Fruit fly (Drosophila melanogaster): ENCODE data around the gene RagA-B.
A peak's percentile ranks its signal among the peaks of the same experiment; 100 is the strongest.

dm6 chr3R:8978768-8979167, 5.3 kb downstream of the RagA-B start:
- no peak for TF ChIP-seq cwo (GFP tag; optimal IDR thresholded peaks at IDR 0.05)
- TF ChIP-seq nerfin-2 (GFP tag; IDR thresholded peaks at IDR 0.05; ENCODE audit: partially characterized antibody), result no peak
- peak; percentile 22; the same call in 1 of the 2 replicates for TF ChIP-seq CG1024 (GFP tag; IDR thresholded peaks at IDR 0.05)
